Worm (Caenorhabditis elegans): ENCODE results near the gene math-3.

math-3 gene

DNA sequence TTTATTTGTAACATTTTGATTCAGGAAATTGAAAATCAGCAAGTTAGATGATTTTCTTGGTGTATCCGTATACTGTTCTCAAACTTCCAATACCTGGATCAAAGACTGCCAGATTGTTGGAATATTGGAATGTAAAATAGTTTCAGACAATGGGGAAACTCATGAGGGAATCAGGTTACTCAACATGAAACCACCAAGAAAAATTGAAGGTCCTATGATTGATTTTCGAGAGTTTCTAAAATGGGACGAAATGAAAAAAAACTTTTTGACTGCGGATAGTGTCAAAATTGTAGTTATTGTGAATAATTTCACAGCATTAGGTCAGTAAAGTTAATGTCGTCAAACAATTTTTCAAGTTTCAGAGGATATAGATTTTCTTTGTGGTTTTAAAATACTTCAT, at the start of gene math-3:
math-3 (plus strand) TSS at position 301 of the 400 bp plus-strand sequence.
- TF ChIP-seq him-1 (tag; optimal IDR thresholded peaks at IDR 0.05) (no peak), dao-5 (tag; optimal IDR thresholded peaks at IDR 0.05) (no peak), W03F9.2 (tag; optimal IDR thresholded peaks at IDR 0.05) (no peak)

DNA sequence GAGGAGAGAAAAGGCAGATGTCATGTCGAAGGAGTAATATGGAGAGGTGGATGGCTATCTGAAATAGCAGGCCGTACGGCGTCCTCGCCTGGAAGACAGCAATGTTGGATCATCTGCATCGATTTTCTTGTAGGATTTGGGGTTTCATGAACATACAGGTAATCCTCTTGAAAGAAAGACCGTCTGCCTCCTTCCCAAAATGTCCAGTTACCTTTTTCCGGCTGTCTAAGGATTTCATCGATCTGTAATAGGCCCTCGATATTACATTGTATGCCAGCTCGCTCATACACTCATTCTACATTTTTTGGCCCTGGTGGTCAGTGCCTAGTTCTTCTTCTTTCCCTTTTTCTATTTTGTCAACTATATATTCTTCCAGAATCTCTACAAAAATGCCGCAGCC, 49.5 kb upstream of the math-3 start, which contains the start of the genes fbxb-5 and btb-8:
fbxb-5 (minus strand) TSS at position 101 of the 400 bp plus-strand sequence.
btb-8 (plus strand) TSS at position 377 of the 400 bp plus-strand sequence.
- TF ChIP-seq dao-5 (tag; optimal IDR thresholded peaks at IDR 0.05) (no peak), W03F9.2 (tag; optimal IDR thresholded peaks at IDR 0.05) (no peak), him-1 (tag; optimal IDR thresholded peaks at IDR 0.05) (no peak)

DNA sequence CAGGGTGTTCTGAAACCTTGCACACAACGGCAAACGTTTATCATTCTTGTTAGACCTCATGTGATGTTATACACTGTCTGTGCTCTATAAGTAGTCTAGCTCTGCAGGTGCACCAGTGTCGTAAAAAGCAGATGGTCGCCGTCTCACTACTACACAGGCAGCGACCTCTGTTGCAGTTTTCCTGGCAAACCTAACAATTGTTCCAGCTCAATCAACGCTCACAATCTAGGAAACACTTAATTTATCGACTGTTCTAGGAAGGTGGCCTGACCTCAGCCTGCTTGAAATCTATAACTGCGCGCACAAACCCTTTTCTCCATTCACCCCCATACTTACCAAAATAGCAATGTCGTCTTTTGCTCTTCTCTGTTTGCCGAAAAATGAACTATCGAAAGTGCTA, 47.6 kb upstream of the math-3 start, which contains the start of gene fbxb-11:
fbxb-11 (plus strand) TSS at position 301 of the 400 bp plus-strand sequence.
- no peak for TF ChIP-seq him-1 (tag; optimal IDR thresholded peaks at IDR 0.05)
- TF ChIP-seq dao-5 (tag; optimal IDR thresholded peaks at IDR 0.05) = no peak
- no peak for TF ChIP-seq W03F9.2 (tag; optimal IDR thresholded peaks at IDR 0.05)

DNA sequence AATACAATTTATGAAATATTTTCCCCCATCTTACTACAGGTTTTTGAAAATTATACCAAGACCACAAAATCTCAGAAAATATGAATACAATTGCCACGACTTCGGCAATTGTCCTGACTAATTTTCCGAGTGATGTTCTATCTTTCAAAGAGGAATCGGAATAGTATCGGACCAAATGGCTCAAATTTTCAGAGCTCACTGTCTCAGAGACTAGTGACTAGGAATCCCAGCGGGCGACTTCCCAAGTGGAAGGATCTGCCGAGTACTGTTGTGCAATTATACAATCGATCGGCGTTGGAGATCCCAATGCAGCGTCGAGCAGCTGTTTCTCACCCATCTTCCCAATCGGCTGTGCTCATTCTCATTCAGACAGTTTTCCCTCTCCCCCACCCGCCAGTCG, 46.1 kb upstream of the math-3 start, which contains the start of gene F45C12.17:
F45C12.17 (plus strand) TSS at position 377 of the 400 bp plus-strand sequence.
- TF ChIP-seq W03F9.2 (tag; optimal IDR thresholded peaks at IDR 0.05) = no peak
- TF ChIP-seq dao-5 (tag; optimal IDR thresholded peaks at IDR 0.05) = no peak
- no peak for TF ChIP-seq him-1 (tag; optimal IDR thresholded peaks at IDR 0.05)

DNA sequence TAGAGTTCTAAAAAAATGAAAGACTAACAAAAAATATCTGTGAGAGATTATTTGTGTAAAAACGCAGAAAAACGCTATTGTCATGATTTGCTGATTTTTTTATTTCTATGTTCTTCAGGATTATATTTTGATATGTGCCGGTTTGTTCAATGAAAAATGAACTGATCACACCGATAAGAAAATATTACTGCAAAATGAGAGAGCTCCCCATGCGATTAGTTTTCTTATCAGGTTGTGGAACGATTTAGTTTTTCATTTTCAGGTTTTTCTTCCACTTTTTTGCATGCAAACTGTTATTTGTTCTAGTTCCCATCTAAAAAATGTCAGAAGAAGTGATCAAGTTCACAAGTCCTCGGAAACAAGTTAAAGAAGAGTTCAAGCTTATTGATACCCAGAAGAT, 43.6 kb upstream of the math-3 start, which contains the start of gene btb-9:
btb-9 (plus strand) TSS at position 254 of the 400 bp plus-strand sequence.
- TF ChIP-seq him-1 (tag; optimal IDR thresholded peaks at IDR 0.05) (no peak), dao-5 (tag; optimal IDR thresholded peaks at IDR 0.05) (no peak), W03F9.2 (tag; optimal IDR thresholded peaks at IDR 0.05) (no peak)

DNA sequence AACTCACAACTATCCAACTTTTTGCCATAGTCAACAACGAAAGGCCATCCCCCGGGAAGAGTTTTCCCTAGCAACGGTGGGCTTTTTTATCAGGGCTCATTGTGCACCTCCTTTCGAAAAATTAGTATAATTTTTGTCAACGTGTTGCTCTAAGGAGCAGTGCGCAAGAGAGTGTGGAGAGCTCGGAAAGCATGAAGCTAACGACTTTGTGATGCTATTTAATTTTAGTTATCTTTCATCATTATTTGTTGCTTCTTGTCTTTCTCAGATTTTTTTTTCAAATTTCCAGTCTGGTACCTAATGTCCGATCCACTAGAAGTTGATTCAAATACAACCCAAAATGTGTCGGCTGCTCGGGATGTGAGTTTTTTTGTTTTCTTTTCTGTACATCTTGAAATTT, 41.8 kb upstream of the math-3 start, which contains the start of gene ceh-81:
ceh-81 (plus strand) TSS at position 301 of the 400 bp plus-strand sequence.
- TF ChIP-seq W03F9.2 (tag; optimal IDR thresholded peaks at IDR 0.05) (no peak), dao-5 (tag; optimal IDR thresholded peaks at IDR 0.05) (no peak), him-1 (tag; optimal IDR thresholded peaks at IDR 0.05) (no peak)

DNA sequence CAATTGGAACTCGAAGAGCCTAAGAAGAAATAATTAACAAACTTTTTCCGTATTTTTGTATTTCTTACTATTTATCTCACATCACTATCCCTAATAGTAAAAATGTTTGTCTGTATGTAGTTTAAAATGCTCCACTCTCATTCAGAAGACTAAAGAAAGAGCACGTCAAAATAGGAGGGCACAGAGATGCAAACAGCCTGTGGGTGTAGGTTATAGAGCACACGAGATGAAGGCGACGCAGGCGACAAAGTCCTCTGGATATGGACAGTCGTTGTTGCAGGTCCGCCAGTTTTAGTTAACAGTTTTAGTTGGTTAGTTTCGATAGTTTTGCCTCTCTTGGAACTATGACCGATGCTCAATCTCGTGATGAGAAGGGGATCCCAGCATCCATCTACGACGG, 40.0 kb upstream of the math-3 start, which contains the start of gene ceh-82:
ceh-82 (plus strand) TSS at position 301 of the 400 bp plus-strand sequence.
- TF ChIP-seq W03F9.2 (tag; optimal IDR thresholded peaks at IDR 0.05) (no peak), dao-5 (tag; optimal IDR thresholded peaks at IDR 0.05) (no peak), him-1 (tag; optimal IDR thresholded peaks at IDR 0.05) (no peak)

DNA sequence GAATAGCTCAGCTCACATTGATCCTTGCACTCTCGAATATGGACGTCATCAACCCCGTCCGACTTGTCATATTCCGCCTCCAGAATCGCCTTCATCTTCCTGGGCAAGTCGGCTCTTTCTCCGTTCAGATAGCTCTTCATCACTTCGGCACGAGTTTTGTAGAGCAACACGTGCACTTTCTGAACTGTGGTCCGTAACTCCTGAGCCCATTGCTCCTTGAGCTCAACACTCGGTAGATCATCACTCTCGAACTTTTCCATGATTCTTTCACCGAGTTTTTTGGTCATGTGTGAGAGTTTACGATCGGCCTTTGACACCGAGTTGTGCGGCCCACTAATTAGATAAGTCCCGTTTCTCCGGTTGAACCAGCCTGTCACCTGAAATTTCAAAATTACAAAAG, 36.7 kb upstream of the math-3 start:
- no peak for TF ChIP-seq W03F9.2 (tag; optimal IDR thresholded peaks at IDR 0.05)
- TF ChIP-seq dao-5 (tag; optimal IDR thresholded peaks at IDR 0.05) = no peak

DNA sequence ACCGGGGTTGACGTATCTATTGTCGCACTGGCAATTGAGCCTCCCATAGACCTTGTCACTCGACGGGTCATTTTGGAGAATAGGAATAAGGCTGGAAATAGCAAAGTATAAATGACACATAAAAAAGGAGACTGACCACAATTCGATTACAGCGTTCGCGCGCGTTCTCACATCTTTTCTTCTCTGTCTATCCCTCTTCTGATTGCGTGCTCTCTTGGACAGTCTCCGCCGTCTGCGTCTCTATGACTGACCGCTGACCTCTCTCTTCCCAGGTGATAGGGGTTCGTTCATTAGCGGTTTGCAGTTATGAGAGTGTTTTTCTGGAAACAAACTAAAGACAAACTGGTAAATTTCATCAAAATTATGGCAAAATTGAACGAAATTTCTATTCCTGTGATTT, 35.5 kb upstream of the math-3 start, which contains the start of gene ceh-83:
ceh-83 (minus strand) TSS at position 181 of the 400 bp plus-strand sequence.
- TF ChIP-seq W03F9.2 (tag; optimal IDR thresholded peaks at IDR 0.05) = no peak
- TF ChIP-seq dao-5 (tag; optimal IDR thresholded peaks at IDR 0.05) = no peak
- TF ChIP-seq him-1 (tag; optimal IDR thresholded peaks at IDR 0.05) = no peak

DNA sequence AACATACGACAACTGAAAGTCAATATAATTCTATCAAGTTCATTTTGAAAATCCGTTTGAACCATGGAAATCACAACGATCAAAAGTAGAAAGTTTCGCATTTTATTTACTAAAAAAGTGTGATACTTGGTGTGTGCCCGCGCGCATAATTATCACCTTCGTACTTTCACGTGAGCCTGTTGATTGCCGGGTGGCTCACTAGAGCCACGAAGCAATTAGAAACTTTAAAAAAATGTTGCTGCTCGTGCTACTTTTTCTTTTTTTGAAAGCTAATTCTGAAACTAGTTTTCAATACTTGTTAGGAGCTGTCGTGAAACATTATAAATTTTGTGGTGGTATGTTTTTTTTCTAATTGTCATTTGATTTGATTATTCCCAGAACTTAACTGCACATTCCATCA, 33.0 kb upstream of the math-3 start, which contains the start of the genes irld-9 and irld-33:
irld-9 (minus strand) TSS at position 101 of the 400 bp plus-strand sequence.
irld-33 (plus strand) TSS at position 209 of the 400 bp plus-strand sequence.
- TF ChIP-seq W03F9.2 (tag; optimal IDR thresholded peaks at IDR 0.05) (no peak), him-1 (tag; optimal IDR thresholded peaks at IDR 0.05) (no peak), dao-5 (tag; optimal IDR thresholded peaks at IDR 0.05) (no peak)

DNA sequence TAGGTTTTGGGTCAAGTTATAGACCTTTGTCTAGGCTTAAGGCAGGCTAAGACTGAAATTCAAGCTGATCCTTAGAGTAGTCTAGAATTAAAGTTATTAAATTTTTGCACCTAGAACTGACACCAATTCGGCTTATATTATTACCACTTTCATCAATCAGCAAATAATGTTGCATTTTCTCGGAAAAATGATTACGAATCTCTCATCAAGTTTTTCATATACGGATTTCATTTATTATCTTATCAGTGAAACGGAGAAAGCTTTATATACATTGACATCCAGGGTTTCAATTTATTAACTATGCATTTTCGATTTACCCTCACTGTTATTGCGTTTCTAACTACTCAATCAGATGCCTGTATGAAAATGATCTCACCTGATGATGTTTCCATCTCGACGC, 30.6 kb upstream of the math-3 start, which contains the start of gene K07G6.1:
K07G6.1 (plus strand) TSS at position 301 of the 400 bp plus-strand sequence.
- TF ChIP-seq dao-5 (tag; optimal IDR thresholded peaks at IDR 0.05) = no peak
- TF ChIP-seq him-1 (tag; optimal IDR thresholded peaks at IDR 0.05) = no peak
- no peak for TF ChIP-seq W03F9.2 (tag; optimal IDR thresholded peaks at IDR 0.05)

DNA sequence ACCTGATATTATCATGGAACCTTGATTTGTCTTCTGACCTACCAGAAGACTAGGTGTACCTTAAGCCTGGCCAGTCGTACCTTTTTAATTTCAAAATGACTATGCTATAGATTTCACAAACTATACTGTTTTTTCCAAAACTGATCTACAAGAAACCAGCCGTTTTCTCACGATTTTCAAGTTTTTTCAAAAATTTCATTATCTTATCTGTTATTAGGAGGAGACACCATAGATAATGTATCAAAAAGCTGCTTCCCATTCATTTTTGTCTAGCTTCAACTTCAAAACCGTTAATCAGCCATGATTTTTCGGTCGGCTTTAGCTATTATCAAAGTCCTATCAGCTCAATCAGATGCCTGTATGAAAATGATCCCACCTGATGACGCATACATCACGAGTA, 29.4 kb upstream of the math-3 start, which contains the start of gene F36H5.12:
F36H5.12 (plus strand) TSS at position 301 of the 400 bp plus-strand sequence.
- TF ChIP-seq W03F9.2 (tag; optimal IDR thresholded peaks at IDR 0.05) (no peak), him-1 (tag; optimal IDR thresholded peaks at IDR 0.05) (no peak), dao-5 (tag; optimal IDR thresholded peaks at IDR 0.05) (no peak)

DNA sequence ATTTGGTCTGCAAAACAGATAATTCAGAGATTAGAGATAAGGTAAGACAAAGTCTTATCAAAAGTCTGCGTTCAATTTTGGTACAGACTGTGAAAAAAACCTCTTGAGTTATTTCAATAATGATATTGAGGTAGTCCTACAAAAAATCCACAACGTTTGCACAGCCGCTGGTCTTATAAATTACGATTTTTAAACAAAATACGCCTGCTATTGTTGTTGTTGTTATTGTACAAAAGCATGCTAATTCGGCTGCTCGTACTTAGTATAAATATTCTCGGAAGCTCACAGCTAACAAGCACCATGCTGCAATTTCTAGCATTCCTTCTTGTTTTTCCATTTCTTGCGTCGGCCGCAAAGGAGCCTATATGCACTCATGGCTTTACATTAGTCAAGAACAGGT, 27.7 kb upstream of the math-3 start, which contains the start of gene clec-19:
clec-19 (plus strand) TSS at position 301 of the 400 bp plus-strand sequence.
- TF ChIP-seq him-1 (tag; optimal IDR thresholded peaks at IDR 0.05) = no peak
- no peak for TF ChIP-seq dao-5 (tag; optimal IDR thresholded peaks at IDR 0.05)
- no peak for TF ChIP-seq W03F9.2 (tag; optimal IDR thresholded peaks at IDR 0.05)

DNA sequence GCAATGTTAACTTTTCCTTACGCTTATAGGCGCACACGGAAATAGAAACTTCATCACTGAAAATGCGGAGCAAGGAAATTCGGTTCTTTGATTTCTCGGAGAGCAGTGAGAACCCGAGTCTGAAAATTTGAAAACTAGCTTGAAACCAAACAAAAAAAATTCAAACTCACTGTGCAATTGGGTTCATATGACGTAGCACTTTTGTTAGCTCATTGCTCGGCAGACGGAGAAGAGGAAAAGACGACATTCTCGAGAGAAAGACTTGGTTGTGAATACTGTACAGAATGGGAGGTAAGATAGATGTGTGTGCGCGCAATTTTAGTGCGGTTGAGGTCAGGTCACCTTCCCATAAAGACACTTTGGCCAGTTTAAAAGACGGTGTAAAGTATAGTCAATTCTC, 21.5 kb upstream of the math-3 start, which contains the start of the genes F36H5.13 and F36H5.8:
F36H5.13 (minus strand) TSS at position 101 of the 400 bp plus-strand sequence.
F36H5.8 (minus strand) TSS at position 274 of the 400 bp plus-strand sequence.
- no peak for TF ChIP-seq dao-5 (tag; optimal IDR thresholded peaks at IDR 0.05)
- no peak for TF ChIP-seq him-1 (tag; optimal IDR thresholded peaks at IDR 0.05)
- TF ChIP-seq W03F9.2 (tag; optimal IDR thresholded peaks at IDR 0.05) = no peak
